Worm (Caenorhabditis elegans) whole organism, late embryonic: ENCODE measurements around the gene F49C5.3.

Experiments used
- F13H6.1 ChIP-seq: sonication (generic microtip); optimal IDR thresholded peaks from 2 replicates; lab custom pipeline; 2016; ENCODE audit warnings: missing genetic modification characterization, missing compliant biosample characterization
- K02D7.2 ChIP-seq: sonication (generic microtip); optimal IDR thresholded peaks from 2 replicates; lab custom pipeline; 2017; ENCODE audit warnings: mild to moderate bottlenecking, missing genetic modification characterization, missing compliant biosample characterization
- ama-1 ChIP-seq: fragments of 150-350 bp; optimal IDR thresholded peaks from 2 replicates; lab custom pipeline; 2014
- ceh-18 ChIP-seq: sonication (generic microtip); optimal IDR thresholded peaks from 2 replicates; lab custom pipeline; 2016; ENCODE audit warnings: missing genetic modification characterization, missing compliant biosample characterization
- ceh-31 ChIP-seq: sonication (generic microtip); optimal IDR thresholded peaks from 2 replicates; lab custom pipeline; 2016; ENCODE audit warnings: missing genetic modification characterization, missing compliant biosample characterization
- elt-4 ChIP-seq: sonication (generic microtip); optimal IDR thresholded peaks from 2 replicates; lab custom pipeline; 2016; ENCODE audit warnings: missing genetic modification characterization, missing compliant biosample characterization
- gmeb-2 ChIP-seq: sonication (generic microtip); optimal IDR thresholded peaks from 2 replicates; lab custom pipeline; 2016; ENCODE audit warnings: missing genetic modification characterization, inconsistent platforms, missing compliant biosample characterization
- lin-11 ChIP-seq: fragments of 200-800 bp; sonication (Bioruptor generic); optimal IDR thresholded peaks from 2 replicates; lab custom pipeline; 2018; ENCODE audit warnings: mild to moderate bottlenecking, missing genetic modification characterization, missing compliant biosample characterization
- nfya-1 ChIP-seq: sonication (generic microtip); optimal IDR thresholded peaks from 2 replicates; lab custom pipeline; 2017; ENCODE audit warnings: missing genetic modification characterization, mild to moderate bottlenecking, missing compliant biosample characterization, antibody characterized with exemption, moderate library complexity
- pat-9 ChIP-seq: fragments of 200-800 bp; sonication (Bioruptor generic); optimal IDR thresholded peaks from 2 replicates; lab custom pipeline; 2018; ENCODE audit warnings: mild to moderate bottlenecking, missing genetic modification characterization, moderate library complexity, missing compliant biosample characterization
- pha-2 ChIP-seq: sonication (generic microtip); optimal IDR thresholded peaks from 2 replicates; lab custom pipeline; 2017; ENCODE audit warnings: mild to moderate bottlenecking, missing genetic modification characterization, missing compliant biosample characterization
- ttx-3 ChIP-seq: sonication (generic microtip); optimal IDR thresholded peaks from 2 replicates; lab custom pipeline; 2016; ENCODE audit warnings: missing genetic modification reagents, missing genetic modification characterization, missing compliant biosample characterization

- no peak for TF ChIP-seq ama-1 (lab: Kevin White, UChicago)
- no peak for TF ChIP-seq pat-9 (tag; lab: Kevin White, UChicago)
- TF ChIP-seq F13H6.1 (tag; lab: Kevin White, UChicago): no peak
- no peak for TF ChIP-seq K02D7.2 (tag; lab: Kevin White, UChicago)
- TF ChIP-seq pha-2 (tag; lab: Kevin White, UChicago): no peak
- TF ChIP-seq lin-11 (tag; lab: Kevin White, UChicago): no peak
- TF ChIP-seq elt-4 (tag; lab: Kevin White, UChicago): no peak
- TF ChIP-seq gmeb-2 (tag; lab: Kevin White, UChicago): no peak
- TF ChIP-seq nfya-1 (tag; lab: Kevin White, UChicago): no peak
- TF ChIP-seq ttx-3 (tag; lab: Kevin White, UChicago): no peak
- TF ChIP-seq ceh-31 (tag; lab: Kevin White, UChicago): no peak
- no peak for TF ChIP-seq ceh-18 (tag; lab: Kevin White, UChicago)
Observed at ce11 chrII:12488810-12489209, 47.5 kb upstream of the F49C5.3 start.
